Worm (Caenorhabditis elegans) whole organism, L1 larva: ENCODE data around the gene clec-165.

Experiments
- grh-1 ChIP-seq: fragments of 200-800 bp; sonication (Bioruptor generic); IDR thresholded peaks from 2 replicates; pipeline ENCODE4 v1.3.6; 2022; ENCODE audit warnings: missing genetic modification reagents, missing genetic modification characterization, missing compliant biosample characterization
- isw-1 ChIP-seq: fragments of 200-800 bp; sonication (Bioruptor generic); IDR thresholded peaks from 2 replicates; pipeline ENCODE4 v1.3.6; 2022; ENCODE audit warnings: missing genetic modification characterization, missing compliant biosample characterization
- lin-13 ChIP-seq: fragments of 150-350 bp; optimal IDR thresholded peaks from 2 replicates; lab custom pipeline; 2014; ENCODE audit warnings: missing biosample characterization, missing genetic modification reagents, missing genetic modification characterization
- unc-30 ChIP-seq: sonication (generic microtip); optimal IDR thresholded peaks from 2 replicates; lab custom pipeline; 2017; ENCODE audit warnings: missing biosample characterization, missing genetic modification characterization

ce11 chrIV:1246762-1247436, at the start of gene clec-165, which contains the start of gene F38A1.11:
- TF ChIP-seq isw-1 (GFP tag; lab: Robert Waterston, UW) (no peak), grh-1 (GFP tag; lab: Robert Waterston, UW) (no peak), unc-30 (tag; lab: Kevin White, UChicago) (no peak), lin-13 (GFP tag; lab: Kevin White, UChicago) (no peak)
